Fruit fly (Drosophila melanogaster) whole organism, pupa: Measurements from ENCODE around the gene CG14823.

ENCODE experiments used
- CG12605 ChIP-seq: fragments of 200-800 bp; sonication (Bioruptor generic); IDR thresholded peaks from 2 replicates; pipeline ENCODE4 v1.3.6; 2022; ENCODE audit warnings: missing biosample characterization, missing genetic modification characterization
- CG13204 ChIP-seq: fragments of 200-800 bp; sonication (Bioruptor generic); optimal IDR thresholded peaks from 2 replicates; lab custom pipeline; 2018; ENCODE audit warnings: missing biosample characterization, mild to moderate bottlenecking, missing genetic modification characterization, moderate library complexity
- CG17806 ChIP-seq: fragments of 200-800 bp; sonication (Bioruptor generic); optimal IDR thresholded peaks from 2 replicates; lab custom pipeline; 2018; ENCODE audit warnings: missing biosample characterization, mild to moderate bottlenecking, missing genetic modification characterization, moderate library complexity
- CG32121 ChIP-seq: fragments of 200-800 bp; sonication (Bioruptor generic); IDR thresholded peaks from 2 replicates; pipeline ENCODE4 v1.3.6; 2022; ENCODE audit warnings: missing biosample characterization, missing genetic modification characterization
- CG34367 ChIP-seq: fragments of 200-800 bp; sonication (Bioruptor generic); optimal IDR thresholded peaks from 2 replicates; lab custom pipeline; 2018; ENCODE audit warnings: missing biosample characterization, mild to moderate bottlenecking, missing genetic modification characterization
- CG4496 ChIP-seq: fragments of 200-800 bp; sonication (Bioruptor generic); IDR thresholded peaks from 3 replicates; pipeline ENCODE4 v1.3.6; 2022; ENCODE audit warnings: missing biosample characterization, missing genetic modification characterization
- D1 ChIP-seq: fragments of 200-800 bp; sonication (Bioruptor generic); optimal IDR thresholded peaks from 2 replicates; lab custom pipeline; 2018; ENCODE audit warnings: missing biosample characterization, mild to moderate bottlenecking, missing genetic modification characterization, moderate library complexity
- EcR ChIP-seq: fragments of 200-800 bp; sonication (Bioruptor generic); optimal IDR thresholded peaks from 3 replicates; lab custom pipeline; 2019; ENCODE audit warnings: missing biosample characterization, missing genetic modification characterization, mild to moderate bottlenecking, moderate library complexity, missing genetic modification reagents
- Ets98B ChIP-seq: fragments of 200-800 bp; sonication (Bioruptor generic); IDR thresholded peaks from 2 replicates; pipeline ENCODE4 v1.3.6; 2022; ENCODE audit warnings: missing biosample characterization, missing genetic modification characterization
- Snoo ChIP-seq: fragments of 200-800 bp; sonication (Bioruptor generic); optimal IDR thresholded peaks from 3 replicates; lab custom pipeline; 2017; ENCODE audit warnings: missing biosample characterization, mild to moderate bottlenecking, missing genetic modification characterization, inconsistent platforms
- rn ChIP-seq: fragments of 200-800 bp; sonication (Bioruptor generic); IDR thresholded peaks from 2 replicates; pipeline ENCODE4 v1.3.6; 2022; ENCODE audit warnings: missing biosample characterization, missing genetic modification characterization

DNA sequence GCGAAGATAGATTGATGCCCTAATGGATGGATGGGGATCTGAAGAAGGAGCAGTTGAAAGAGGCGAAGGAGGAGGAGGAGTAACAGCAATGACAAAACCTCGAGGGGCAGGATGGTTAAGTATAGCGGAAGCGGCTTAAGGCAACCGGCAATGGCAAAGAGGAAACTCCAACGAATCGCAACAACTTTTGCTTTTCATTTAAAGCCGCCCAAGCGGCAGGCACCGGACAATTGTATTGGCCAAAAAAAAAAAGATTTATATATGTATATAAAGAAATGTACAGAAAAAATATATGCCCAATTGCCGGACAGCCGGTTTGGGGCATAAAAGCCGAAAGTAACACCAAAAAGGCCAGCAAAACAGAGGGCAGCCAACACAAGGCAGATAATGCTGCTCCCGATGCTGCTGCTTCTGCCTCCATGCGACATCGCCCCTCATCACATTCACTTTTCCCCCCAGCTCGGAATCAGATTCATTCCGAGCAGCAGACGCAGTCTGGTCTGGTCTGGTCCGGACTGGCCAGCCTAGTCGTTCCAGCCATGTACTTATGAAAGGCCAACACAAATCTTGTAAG, 25.3 kb downstream of the CG14823 start:
- no peak for TF ChIP-seq Ets98B (GFP tag; lab: Robert Waterston, UW)
- no peak for TF ChIP-seq Snoo
- no peak for TF ChIP-seq CG13204 (GFP tag; lab: Kevin White, UChicago)
- no peak for TF ChIP-seq CG12605 (GFP tag; lab: Robert Waterston, UW)
- TF ChIP-seq D1 (tag; lab: Kevin White, UChicago) = no peak
- TF ChIP-seq rn = no peak
- TF ChIP-seq EcR (GFP tag; lab: Kevin White, UChicago) = no peak
- TF ChIP-seq CG32121 (GFP tag; lab: Robert Waterston, UW) = no peak
- no peak for TF ChIP-seq CG17806
- no peak for TF ChIP-seq CG34367
- TF ChIP-seq CG4496 (GFP tag; lab: Robert Waterston, UW) = no peak
